Worm (Caenorhabditis elegans) whole organism, L2 larva: ENCODE results near the gene C07E3.8.

Experiments
- C34F6.9 ChIP-seq: fragments of 150-350 bp; optimal IDR thresholded peaks from 2 replicates; lab custom pipeline; 2014; ENCODE audit warnings: missing biosample characterization, missing genetic modification characterization
- F13H6.1 ChIP-seq: sonication (generic microtip); optimal IDR thresholded peaks from 2 replicates; lab custom pipeline; 2016; ENCODE audit warnings: missing genetic modification characterization, missing compliant biosample characterization
- R02D3.7 ChIP-seq: fragments of 150-350 bp; optimal IDR thresholded peaks from 2 replicates; lab custom pipeline; 2014; ENCODE audit warnings: missing biosample characterization, missing genetic modification characterization
- Y55F3AM.14 ChIP-seq: fragments of 200-800 bp; sonication (Bioruptor generic); optimal IDR thresholded peaks from 2 replicates; lab custom pipeline; 2018; ENCODE audit warnings: mild to moderate bottlenecking, missing genetic modification characterization, missing compliant biosample characterization
- ZK546.5 ChIP-seq: sonication (generic microtip); optimal IDR thresholded peaks from 2 replicates; lab custom pipeline; 2017; ENCODE audit warnings: missing biosample characterization, missing genetic modification characterization
- alr-1 ChIP-seq: fragments of 150-350 bp; optimal IDR thresholded peaks from 2 replicates; lab custom pipeline; 2014; ENCODE audit warnings: missing biosample characterization, missing genetic modification characterization
- aly-2 ChIP-seq: fragments of 150-350 bp; optimal IDR thresholded peaks from 2 replicates; lab custom pipeline; 2014; ENCODE audit warnings: missing biosample characterization, missing genetic modification characterization
- ama-1 ChIP-seq: fragments of 150-350 bp; optimal IDR thresholded peaks from 2 replicates; lab custom pipeline; 2018; ENCODE audit warnings: inconsistent platforms
- blmp-1 ChIP-seq: sonication (generic microtip); optimal IDR thresholded peaks from 2 replicates; lab custom pipeline; 2017; ENCODE audit warnings: missing genetic modification characterization, mild to moderate bottlenecking, missing compliant biosample characterization, antibody characterized with exemption, moderate library complexity; ENCODE audit not compliant: insufficient read depth
- ceh-16 ChIP-seq: fragments of 150-350 bp; optimal IDR thresholded peaks from 2 replicates; lab custom pipeline; 2014; ENCODE audit warnings: missing biosample characterization, missing genetic modification characterization
- ceh-82 ChIP-seq: fragments of 150-350 bp; optimal IDR thresholded peaks from 2 replicates; lab custom pipeline; 2014; ENCODE audit warnings: missing biosample characterization, missing genetic modification characterization
- crh-2 ChIP-seq: sonication (generic microtip); optimal IDR thresholded peaks from 2 replicates; lab custom pipeline; 2017; ENCODE audit warnings: missing biosample characterization, missing genetic modification characterization
- dmd-4 ChIP-seq: sonication (generic microtip); optimal IDR thresholded peaks from 2 replicates; lab custom pipeline; 2017; ENCODE audit warnings: missing biosample characterization, missing genetic modification characterization
- egl-27 ChIP-seq: sonication (generic microtip); optimal IDR thresholded peaks from 3 replicates; lab custom pipeline; 2017; ENCODE audit warnings: missing biosample characterization, missing genetic modification reagents, missing genetic modification characterization
- elt-1 ChIP-seq: fragments of 150-350 bp; optimal IDR thresholded peaks from 2 replicates; lab custom pipeline; 2014; ENCODE audit warnings: missing biosample characterization, missing genetic modification characterization
- elt-3 ChIP-seq: sonication (generic microtip); optimal IDR thresholded peaks from 2 replicates; lab custom pipeline; 2017; ENCODE audit warnings: missing biosample characterization, missing genetic modification characterization
- fos-1 ChIP-seq: fragments of 150-350 bp; optimal IDR thresholded peaks from 2 replicates; lab custom pipeline; 2014; ENCODE audit warnings: missing biosample characterization, missing genetic modification characterization
- lin-11 ChIP-seq: fragments of 150-350 bp; sonication (generic microtip); optimal IDR thresholded peaks from 2 replicates; lab custom pipeline; 2014; ENCODE audit warnings: missing biosample characterization, missing genetic modification characterization, inconsistent platforms, mixed read lengths
- lin-13 ChIP-seq: fragments of 150-350 bp; optimal IDR thresholded peaks from 2 replicates; lab custom pipeline; 2014; ENCODE audit warnings: missing biosample characterization, missing genetic modification reagents, missing genetic modification characterization
- lin-39 ChIP-seq: fragments of 150-350 bp; optimal IDR thresholded peaks from 2 replicates; lab custom pipeline; 2014; ENCODE audit warnings: missing biosample characterization, missing genetic modification reagents, missing genetic modification characterization
- lsy-2 ChIP-seq, 2 experiments: fragments of 150-350 bp in 1 of 2; sonication (generic microtip) in 1 of 2; optimal IDR thresholded peaks; 2 replicates each; lab custom pipeline; 2014 to 2017; ENCODE audit warnings: missing biosample characterization in 2 of 2, missing genetic modification characterization in 2 of 2
- mab-5 ChIP-seq: fragments of 150-350 bp; optimal IDR thresholded peaks from 2 replicates; lab custom pipeline; 2014; ENCODE audit warnings: missing biosample characterization, missing genetic modification characterization
- mbf-1 ChIP-seq: sonication (generic microtip); optimal IDR thresholded peaks from 2 replicates; lab custom pipeline; 2017; ENCODE audit warnings: missing biosample characterization, missing genetic modification characterization
- mdl-1 ChIP-seq, 2 experiments: fragments of 150-350 bp in 1 of 2; sonication (generic microtip) in 1 of 2; optimal IDR thresholded peaks; 2 replicates each; lab custom pipeline; 2017; ENCODE audit warnings: missing biosample characterization in 2 of 2, missing genetic modification characterization in 2 of 2
- nhr-10 ChIP-seq: sonication (generic microtip); optimal IDR thresholded peaks from 2 replicates; lab custom pipeline; 2017; ENCODE audit warnings: missing biosample characterization, missing genetic modification characterization
- nhr-11 ChIP-seq: fragments of 150-350 bp; optimal IDR thresholded peaks from 2 replicates; lab custom pipeline; 2014; ENCODE audit warnings: missing biosample characterization, missing genetic modification characterization
- nhr-12 ChIP-seq: fragments of 150-350 bp; optimal IDR thresholded peaks from 2 replicates; lab custom pipeline; 2014; ENCODE audit warnings: missing biosample characterization, missing genetic modification characterization
- nhr-129 ChIP-seq: fragments of 150-350 bp; optimal IDR thresholded peaks from 2 replicates; lab custom pipeline; 2014; ENCODE audit warnings: missing biosample characterization, missing genetic modification characterization
- nhr-21 ChIP-seq: fragments of 150-350 bp; optimal IDR thresholded peaks from 2 replicates; lab custom pipeline; 2014; ENCODE audit warnings: missing biosample characterization, missing genetic modification characterization
- nhr-23 ChIP-seq: fragments of 150-350 bp; optimal IDR thresholded peaks from 2 replicates; lab custom pipeline; 2014; ENCODE audit warnings: missing biosample characterization, missing genetic modification reagents, missing genetic modification characterization
- nhr-237 ChIP-seq: fragments of 150-350 bp; optimal IDR thresholded peaks from 2 replicates; lab custom pipeline; 2014; ENCODE audit warnings: missing biosample characterization, missing genetic modification characterization
- nhr-25 ChIP-seq: fragments of 150-350 bp; sonication (generic microtip); optimal IDR thresholded peaks from 3 replicates; lab custom pipeline; 2014; ENCODE audit warnings: missing biosample characterization, missing genetic modification characterization
- nhr-6 ChIP-seq: fragments of 150-350 bp; optimal IDR thresholded peaks from 2 replicates; lab custom pipeline; 2014; ENCODE audit warnings: missing biosample characterization, missing genetic modification characterization
- nhr-77 ChIP-seq: fragments of 150-350 bp; optimal IDR thresholded peaks from 2 replicates; lab custom pipeline; 2014; ENCODE audit warnings: missing biosample characterization, missing genetic modification characterization
- peb-1 ChIP-seq: fragments of 150-350 bp; optimal IDR thresholded peaks from 2 replicates; lab custom pipeline; 2014; ENCODE audit warnings: missing biosample characterization, missing genetic modification characterization
- sem-4 ChIP-seq: fragments of 150-350 bp; optimal IDR thresholded peaks from 2 replicates; lab custom pipeline; 2014; ENCODE audit warnings: missing biosample characterization, missing genetic modification reagents, missing genetic modification characterization
- skn-1 ChIP-seq: sonication (generic microtip); optimal IDR thresholded peaks from 2 replicates; lab custom pipeline; 2017; ENCODE audit warnings: missing biosample characterization, missing genetic modification characterization
- sma-3 ChIP-seq: sonication (generic microtip); optimal IDR thresholded peaks from 2 replicates; lab custom pipeline; 2016; ENCODE audit warnings: missing genetic modification reagents, missing genetic modification characterization, missing compliant biosample characterization
- sma-9 ChIP-seq, 2 experiments: fragments of 150-350 bp in 1 of 2; sonication (generic microtip) in 1 of 2; optimal IDR thresholded peaks; 2 replicates each; lab custom pipeline; 2014 to 2016; ENCODE audit warnings: missing genetic modification characterization in 2 of 2, mild to moderate bottlenecking in 1 of 2, missing biosample characterization in 1 of 2, missing compliant biosample characterization in 1 of 2, missing genetic modification reagents in 1 of 2, moderate library complexity in 1 of 2
- snpc-4 ChIP-seq: fragments of 150-350 bp; optimal IDR thresholded peaks from 2 replicates; lab custom pipeline; 2014; ENCODE audit warnings: missing biosample characterization, missing genetic modification characterization
- unc-39 ChIP-seq: fragments of 150-350 bp; optimal IDR thresholded peaks from 2 replicates; lab custom pipeline; 2014; ENCODE audit warnings: missing biosample characterization, missing genetic modification characterization
- unc-55 ChIP-seq: fragments of 150-350 bp; sonication (generic microtip); optimal IDR thresholded peaks from 3 replicates; lab custom pipeline; 2014; ENCODE audit warnings: missing biosample characterization, missing genetic modification reagents, missing genetic modification characterization
- unc-62 ChIP-seq: fragments of 150-350 bp; optimal IDR thresholded peaks from 2 replicates; lab custom pipeline; 2014; ENCODE audit warnings: missing biosample characterization, missing genetic modification reagents, missing genetic modification characterization
- zag-1 ChIP-seq: fragments of 150-350 bp; optimal IDR thresholded peaks from 2 replicates; lab custom pipeline; 2014; ENCODE audit warnings: missing biosample characterization, missing genetic modification characterization
- ztf-1 ChIP-seq: fragments of 200-800 bp; sonication (Bioruptor generic); conservative IDR thresholded peaks from 2 replicates; pipeline ENCODE4 v1.3.6; 2022; ENCODE audit warnings: missing genetic modification characterization, missing compliant biosample characterization
- ztf-11 ChIP-seq: sonication (generic microtip); optimal IDR thresholded peaks from 2 replicates; lab custom pipeline; 2017; ENCODE audit warnings: missing biosample characterization, missing genetic modification characterization
- ztf-4 ChIP-seq: fragments of 150-350 bp; optimal IDR thresholded peaks from 2 replicates; lab custom pipeline; 2014; ENCODE audit warnings: missing biosample characterization, missing genetic modification characterization

Gene C07E3.8

ce11 chrII:10377901-10378300 lies 25.8 kb downstream of the C07E3.8 start:
- TF ChIP-seq lsy-2 (tag; optimal IDR thresholded peaks at IDR 0.05; lab: Kevin White, UChicago) (peak in 1 of 2 experiments; percentile 17), sma-9 (GFP tag; optimal IDR thresholded peaks at IDR 0.05; lab: Kevin White, UChicago) (no peak), sma-9 (tag; optimal IDR thresholded peaks at IDR 0.05; lab: Kevin White, UChicago) (no peak)

- TF ChIP-seq nhr-237 (tag; lab: Kevin White, UChicago), result no peak
- no peak for TF ChIP-seq blmp-1
- TF ChIP-seq unc-55 (GFP tag; lab: Kevin White, UChicago), result peak; percentile 27
- no peak for TF ChIP-seq ztf-4 (tag; lab: Kevin White, UChicago)
- no peak for TF ChIP-seq zag-1 (tag; lab: Kevin White, UChicago)
- TF ChIP-seq mab-5 (tag; lab: Kevin White, UChicago), result no peak
- TF ChIP-seq nhr-77 (tag; lab: Kevin White, UChicago), result no peak
- TF ChIP-seq fos-1 (tag; lab: Kevin White, UChicago), result no peak
- no peak for TF ChIP-seq R02D3.7 (tag; lab: Kevin White, UChicago)
- no peak for TF ChIP-seq lin-39 (tag; lab: Kevin White, UChicago)
- TF ChIP-seq mbf-1 (tag; lab: Kevin White, UChicago), result no peak
- no peak for TF ChIP-seq nhr-6 (tag; lab: Kevin White, UChicago)
- TF ChIP-seq ztf-1 (GFP tag; lab: Robert Waterston, UW), result no peak
- TF ChIP-seq crh-2, result no peak
- TF ChIP-seq C34F6.9 (tag; lab: Kevin White, UChicago), result peak; percentile 28
- TF ChIP-seq nhr-25, result no peak
- no peak for TF ChIP-seq elt-3 (tag; lab: Kevin White, UChicago)
- TF ChIP-seq nhr-129 (tag; lab: Kevin White, UChicago), result no peak
Measured at ce11 chrII:10379546-10379945, 27.5 kb downstream of the C07E3.8 start.

ce11 chrII:10382247-10382646 lies 30.2 kb downstream of the C07E3.8 start:
- no peak for TF ChIP-seq zag-1 (tag; lab: Kevin White, UChicago)
- TF ChIP-seq elt-1 (tag; lab: Kevin White, UChicago), result no peak
- TF ChIP-seq ceh-16 (tag; lab: Kevin White, UChicago), result peak; percentile 47
- no peak for TF ChIP-seq ztf-11 (tag; lab: Kevin White, UChicago)
- no peak for TF ChIP-seq ztf-1 (GFP tag; lab: Robert Waterston, UW)
- TF ChIP-seq peb-1, result no peak
- no peak for TF ChIP-seq nhr-23 (tag; lab: Kevin White, UChicago)
- no peak for TF ChIP-seq nhr-12 (tag; lab: Kevin White, UChicago)
- peak; percentile 40 for TF ChIP-seq blmp-1
- TF ChIP-seq nhr-25, result peak; percentile 81
- TF ChIP-seq fos-1 (tag; lab: Kevin White, UChicago), result peak; percentile 53
- TF ChIP-seq nhr-6 (tag; lab: Kevin White, UChicago), result no peak
- peak; percentile 12 for TF ChIP-seq ztf-4 (tag; lab: Kevin White, UChicago)
- TF ChIP-seq unc-55 (GFP tag; lab: Kevin White, UChicago), result no peak
- TF ChIP-seq nhr-237 (tag; lab: Kevin White, UChicago), result no peak
- no peak for TF ChIP-seq mbf-1 (tag; lab: Kevin White, UChicago)
- no peak for TF ChIP-seq egl-27 (tag; lab: Kevin White, UChicago)
- TF ChIP-seq unc-62, result no peak
- no peak for TF ChIP-seq R02D3.7 (tag; lab: Kevin White, UChicago)
- TF ChIP-seq F13H6.1 (tag; lab: Kevin White, UChicago), result peak; percentile 83
- TF ChIP-seq nhr-10 (tag; lab: Kevin White, UChicago), result no peak
- no peak for TF ChIP-seq lin-13 (GFP tag; lab: Kevin White, UChicago)
- TF ChIP-seq aly-2, result no peak
- TF ChIP-seq ZK546.5 (tag; lab: Kevin White, UChicago), result no peak
- peak; percentile 76 for TF ChIP-seq sem-4
- no peak for TF ChIP-seq snpc-4 (tag; lab: Kevin White, UChicago)
- TF ChIP-seq ceh-82 (tag; lab: Kevin White, UChicago), result no peak
- peak; percentile 1 for TF ChIP-seq nhr-21 (tag; lab: Kevin White, UChicago)
- TF ChIP-seq unc-39, result no peak
- TF ChIP-seq dmd-4 (tag; lab: Kevin White, UChicago), result no peak
- no peak for TF ChIP-seq Y55F3AM.14 (GFP tag; lab: Kevin White, UChicago)
- peak; percentile 34 for TF ChIP-seq crh-2
- peak; percentile 86 for TF ChIP-seq nhr-129 (tag; lab: Kevin White, UChicago)
- no peak for TF ChIP-seq nhr-11 (tag; lab: Kevin White, UChicago)
- peak; percentile 35 for TF ChIP-seq sma-3 (GFP tag; lab: Kevin White, UChicago)
- TF ChIP-seq skn-1 (tag; lab: Kevin White, UChicago), result no peak
- TF ChIP-seq alr-1 (tag; lab: Kevin White, UChicago), result no peak
- TF ChIP-seq lin-11, result no peak
- TF ChIP-seq mdl-1 (tag; optimal IDR thresholded peaks at IDR 0.05; lab: Kevin White, UChicago), result no peak
- peak; percentile 74 for TF ChIP-seq sma-9 (GFP tag; optimal IDR thresholded peaks at IDR 0.05; lab: Kevin White, UChicago)
- no peak for TF ChIP-seq sma-9 (tag; optimal IDR thresholded peaks at IDR 0.05; lab: Kevin White, UChicago)
- no peak for TF ChIP-seq mab-5 (tag; lab: Kevin White, UChicago)
- TF ChIP-seq ama-1 (lab: Kevin White, UChicago), result no peak
- TF ChIP-seq nhr-77 (tag; lab: Kevin White, UChicago), result no peak
- TF ChIP-seq elt-3 (tag; lab: Kevin White, UChicago), result no peak
- peak in 1 of 2 experiments; percentile 50 for TF ChIP-seq lsy-2 (tag; optimal IDR thresholded peaks at IDR 0.05; lab: Kevin White, UChicago)
- TF ChIP-seq C34F6.9 (tag; lab: Kevin White, UChicago), result peak; percentile 26
